Fruit fly (Drosophila melanogaster) whole organism, wandering third instar larva: Measurements from ENCODE around the gene CG7950.

ENCODE experiments used
- CG32264 ChIP-seq: fragments of 200-800 bp; sonication (Bioruptor generic); optimal IDR thresholded peaks from 2 replicates; lab custom pipeline; 2016; ENCODE audit warnings: missing biosample characterization, missing genetic modification characterization
- Dfd ChIP-seq: fragments of >200 bp; optimal IDR thresholded peaks from 2 replicates; lab custom pipeline; 2017; ENCODE audit warnings: missing biosample characterization, missing genetic modification characterization
- br ChIP-seq: fragments of 200-800 bp; sonication (Bioruptor generic); optimal IDR thresholded peaks from 2 replicates; lab custom pipeline; 2016; ENCODE audit warnings: missing biosample characterization, missing genetic modification characterization
- psq ChIP-seq: fragments of 200-800 bp; sonication (Bioruptor generic); optimal IDR thresholded peaks from 3 replicates; lab custom pipeline; 2017; ENCODE audit warnings: missing biosample characterization, mild to moderate bottlenecking, missing genetic modification characterization, moderate library complexity
- sage ChIP-seq: fragments of 200-800 bp; sonication (Bioruptor generic); optimal IDR thresholded peaks from 2 replicates; lab custom pipeline; 2016; ENCODE audit warnings: missing biosample characterization, mild to moderate bottlenecking, missing genetic modification characterization

DNA sequence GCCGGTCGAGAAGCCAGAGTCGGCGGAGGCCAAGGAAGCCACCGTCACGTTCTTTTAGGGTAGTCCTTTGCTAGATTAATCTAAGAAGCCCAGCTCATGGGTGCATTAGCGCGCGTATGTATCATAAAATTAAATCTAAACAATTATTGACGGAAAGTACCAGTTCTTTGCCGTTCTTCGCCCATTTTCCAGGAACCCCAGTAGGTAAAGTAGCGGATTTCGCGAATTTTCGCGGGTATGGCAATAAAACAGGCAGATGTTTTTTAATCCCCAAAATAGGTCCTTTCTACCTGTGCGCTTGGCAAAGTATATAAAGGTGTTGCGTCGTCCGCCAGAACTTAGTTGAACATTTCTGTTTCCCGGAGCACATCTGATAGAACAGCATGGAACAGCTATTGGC, 15.8 kb upstream of the CG7950 start:
- no peak for TF ChIP-seq br (GFP tag; lab: Kevin White, UChicago)
- no peak for TF ChIP-seq sage (GFP tag; lab: Kevin White, UChicago)
- TF ChIP-seq Dfd (GFP tag; lab: Kevin White, UChicago) = no peak
- TF ChIP-seq CG32264 (GFP tag; lab: Kevin White, UChicago) = no peak
- no peak for TF ChIP-seq psq (GFP tag; lab: Kevin White, UChicago)
